Worm (Caenorhabditis elegans) whole organism, L1 larva: ENCODE results near the gene rpn-1.

ENCODE experiments used
- C16A3.4 ChIP-seq: fragments of 150-350 bp; optimal IDR thresholded peaks from 2 replicates; lab custom pipeline; 2014; ENCODE audit warnings: missing biosample characterization, missing genetic modification characterization
- Y116A8C.19 ChIP-seq: sonication (generic microtip); optimal IDR thresholded peaks from 2 replicates; lab custom pipeline; 2016; ENCODE audit warnings: missing compliant biosample characterization, missing genetic modification characterization, borderline replicate concordance
- aha-1 ChIP-seq: fragments of 150-350 bp; optimal IDR thresholded peaks from 2 replicates; lab custom pipeline; 2014; ENCODE audit warnings: missing biosample characterization, missing genetic modification characterization
- alr-1 ChIP-seq: fragments of 200-800 bp; sonication (Bioruptor generic); optimal IDR thresholded peaks from 2 replicates; lab custom pipeline; 2018; ENCODE audit warnings: borderline replicate concordance, mild to moderate bottlenecking, missing genetic modification characterization, missing compliant biosample characterization
- aly-2 ChIP-seq: fragments of 150-350 bp; optimal IDR thresholded peaks from 2 replicates; lab custom pipeline; 2014; ENCODE audit warnings: missing biosample characterization, missing genetic modification characterization
- blmp-1 ChIP-seq: fragments of 150-350 bp; optimal IDR thresholded peaks from 2 replicates; lab custom pipeline; 2014; ENCODE audit warnings: missing biosample characterization, missing genetic modification characterization
- ceh-8 ChIP-seq: fragments of 200-800 bp; sonication (Bioruptor generic); optimal IDR thresholded peaks from 2 replicates; lab custom pipeline; 2018; ENCODE audit warnings: mild to moderate bottlenecking, missing genetic modification characterization, moderate library complexity, missing compliant biosample characterization
- ceh-82 ChIP-seq, 3 experiments: fragments of 150-350 bp in 1 of 3; sonication (generic microtip) in 2 of 3; optimal IDR thresholded peaks; 2 replicates each; lab custom pipeline; 2014 to 2017; ENCODE audit warnings: missing biosample characterization in 3 of 3, missing genetic modification characterization in 3 of 3
- ceh-90 ChIP-seq: sonication (generic microtip); optimal IDR thresholded peaks from 2 replicates; lab custom pipeline; 2016; ENCODE audit warnings: missing genetic modification characterization, missing compliant biosample characterization
- ces-1 ChIP-seq: fragments of 150-350 bp; optimal IDR thresholded peaks from 2 replicates; lab custom pipeline; 2014; ENCODE audit warnings: missing biosample characterization, missing genetic modification reagents, missing genetic modification characterization
- dpl-1 ChIP-seq, 3 experiments: fragments of 150-350 bp in 2 of 3; sonication (generic microtip) in 1 of 3; optimal IDR thresholded peaks; 2 replicates each; lab custom pipeline; 2014 to 2017; ENCODE audit warnings: missing biosample characterization in 3 of 3, missing genetic modification characterization in 3 of 3, missing genetic modification reagents in 3 of 3
- dsc-1 ChIP-seq: sonication (generic microtip); optimal IDR thresholded peaks from 2 replicates; lab custom pipeline; 2016; ENCODE audit warnings: mild to moderate bottlenecking, missing genetic modification characterization, missing compliant biosample characterization
- efl-1 ChIP-seq, 4 experiments: fragments of 150-350 bp; optimal IDR thresholded peaks in 3 of 4; peaks in 1 of 4; 1 replicate in 1 of 4; 2 replicates in 3 of 4; lab custom pipeline; 2014; ENCODE audit warnings: missing biosample characterization in 2 of 4, missing genetic modification characterization in 2 of 4, missing genetic modification reagents in 2 of 4
- egl-13 ChIP-seq: sonication (generic microtip); optimal IDR thresholded peaks from 2 replicates; lab custom pipeline; 2016; ENCODE audit warnings: missing genotype, missing genetic modification reagents, missing genetic modification characterization, missing compliant biosample characterization
- egl-27 ChIP-seq, 2 experiments: fragments of 150-350 bp in 1 of 2; sonication (generic microtip); optimal IDR thresholded peaks; 3 replicates each; lab custom pipeline; 2017 to 2018; ENCODE audit warnings: missing biosample characterization in 2 of 2, missing genetic modification characterization in 2 of 2, missing genetic modification reagents in 2 of 2
- elt-2 ChIP-seq: sonication (generic microtip); optimal IDR thresholded peaks from 2 replicates; lab custom pipeline; 2016; ENCODE audit warnings: missing genetic modification characterization, mild to moderate bottlenecking, inconsistent platforms, missing compliant biosample characterization, missing genetic modification reagents
- elt-3 ChIP-seq, 6 experiments: fragments of 150-350 bp in 1 of 6; sonication (generic microtip); optimal IDR thresholded peaks; 2 replicates each; lab custom pipeline; 2017 to 2018; ENCODE audit warnings: missing biosample characterization in 6 of 6, missing genetic modification characterization in 6 of 6, inconsistent platforms in 1 of 6
- ets-5 ChIP-seq: fragments of 200-800 bp; sonication (Bioruptor generic); IDR thresholded peaks from 2 replicates; pipeline ENCODE4 v1.3.6; 2022; ENCODE audit warnings: missing genetic modification characterization, missing compliant biosample characterization
- fkh-4 ChIP-seq: sonication (generic microtip); optimal IDR thresholded peaks from 2 replicates; lab custom pipeline; 2016; ENCODE audit warnings: missing compliant biosample characterization, missing genetic modification characterization, borderline replicate concordance
- fkh-8 ChIP-seq: sonication (generic microtip); optimal IDR thresholded peaks from 2 replicates; lab custom pipeline; 2016; ENCODE audit warnings: mild to moderate bottlenecking, missing genetic modification characterization, missing compliant biosample characterization
- fos-1 ChIP-seq: fragments of 150-350 bp; optimal IDR thresholded peaks from 2 replicates; lab custom pipeline; 2014; ENCODE audit warnings: missing biosample characterization, missing genetic modification characterization
- grh-1 ChIP-seq: fragments of 200-800 bp; sonication (Bioruptor generic); IDR thresholded peaks from 2 replicates; pipeline ENCODE4 v1.3.6; 2022; ENCODE audit warnings: missing genetic modification reagents, missing genetic modification characterization, missing compliant biosample characterization
- jun-1 ChIP-seq: fragments of 150-350 bp; optimal IDR thresholded peaks from 2 replicates; lab custom pipeline; 2014; ENCODE audit warnings: missing biosample characterization, missing genetic modification reagents, missing genetic modification characterization
- lin-14 ChIP-seq: fragments of 200-800 bp; sonication (Bioruptor generic); optimal IDR thresholded peaks from 2 replicates; lab custom pipeline; 2018; ENCODE audit warnings: mild to moderate bottlenecking, missing genetic modification characterization, moderate library complexity, missing compliant biosample characterization
- lin-15B ChIP-seq: fragments of 150-350 bp; sonication (generic microtip); optimal IDR thresholded peaks from 3 replicates; lab custom pipeline; 2014; ENCODE audit warnings: missing biosample characterization, missing genetic modification characterization
- lir-3 ChIP-seq: sonication (generic microtip); optimal IDR thresholded peaks from 2 replicates; lab custom pipeline; 2016; ENCODE audit warnings: mild to moderate bottlenecking, missing genetic modification characterization, moderate library complexity, missing compliant biosample characterization; ENCODE audit not compliant: poor library complexity
- lsy-2 ChIP-seq, 2 experiments: fragments of 150-350 bp; optimal IDR thresholded peaks; 2 replicates each; lab custom pipeline; 2014; ENCODE audit warnings: missing biosample characterization in 2 of 2, missing genetic modification characterization in 2 of 2
- mab-9 ChIP-seq: fragments of 200-800 bp; sonication (Bioruptor generic); IDR thresholded peaks from 2 replicates; pipeline ENCODE4 v1.3.6; 2022; ENCODE audit warnings: missing genetic modification reagents, missing genetic modification characterization, missing compliant biosample characterization
- mef-2 ChIP-seq: fragments of 150-350 bp; optimal IDR thresholded peaks from 2 replicates; lab custom pipeline; 2014; ENCODE audit warnings: missing biosample characterization, missing genetic modification characterization
- nhr-11 ChIP-seq: fragments of 150-350 bp; optimal IDR thresholded peaks from 2 replicates; lab custom pipeline; 2014; ENCODE audit warnings: missing biosample characterization, missing genetic modification characterization
- nhr-12 ChIP-seq: sonication (generic microtip); optimal IDR thresholded peaks from 2 replicates; lab custom pipeline; 2017; ENCODE audit warnings: missing biosample characterization, missing genetic modification characterization
- nhr-237 ChIP-seq: fragments of 150-350 bp; optimal IDR thresholded peaks from 2 replicates; lab custom pipeline; 2014; ENCODE audit warnings: missing biosample characterization, missing genetic modification characterization
- nhr-28 ChIP-seq: fragments of 150-350 bp; optimal IDR thresholded peaks from 2 replicates; lab custom pipeline; 2014; ENCODE audit warnings: missing biosample characterization, missing genetic modification characterization
- nhr-47 ChIP-seq: sonication (generic microtip); optimal IDR thresholded peaks from 2 replicates; lab custom pipeline; 2016; ENCODE audit warnings: mild to moderate bottlenecking, missing genetic modification characterization, moderate library complexity, missing compliant biosample characterization
- nhr-71 ChIP-seq: sonication (generic microtip); optimal IDR thresholded peaks from 2 replicates; lab custom pipeline; 2016; ENCODE audit warnings: mild to moderate bottlenecking, missing genetic modification characterization, moderate library complexity, missing compliant biosample characterization
- nhr-76 ChIP-seq: sonication (generic microtip); optimal IDR thresholded peaks from 2 replicates; lab custom pipeline; 2017; ENCODE audit warnings: missing biosample characterization, missing genetic modification characterization
- nhr-85 ChIP-seq: sonication (generic microtip); peaks from one replicate; lab custom pipeline; 2016; ENCODE audit warnings: missing genetic modification characterization, inconsistent platforms, missing compliant biosample characterization
- nhr-90 ChIP-seq: sonication (generic microtip); optimal IDR thresholded peaks from 2 replicates; lab custom pipeline; 2016; ENCODE audit warnings: mild to moderate bottlenecking, missing genetic modification characterization, missing compliant biosample characterization; ENCODE audit not compliant: poor library complexity
- pag-3 ChIP-seq: sonication (generic microtip); optimal IDR thresholded peaks from 2 replicates; lab custom pipeline; 2017; ENCODE audit warnings: missing genetic modification characterization, mild to moderate bottlenecking, missing compliant biosample characterization, antibody characterized with exemption, borderline replicate concordance; ENCODE audit not compliant: insufficient read depth
- pqm-1 ChIP-seq: sonication (generic microtip); optimal IDR thresholded peaks from 3 replicates; lab custom pipeline; 2017; ENCODE audit warnings: missing biosample characterization, missing genetic modification characterization
- rnt-1 ChIP-seq: sonication (generic microtip); optimal IDR thresholded peaks from 2 replicates; lab custom pipeline; 2016; ENCODE audit warnings: mild to moderate bottlenecking, missing genetic modification characterization, moderate library complexity, missing compliant biosample characterization
- sox-4 ChIP-seq: sonication (generic microtip); optimal IDR thresholded peaks from 2 replicates; lab custom pipeline; 2016; ENCODE audit warnings: missing genetic modification characterization, missing compliant biosample characterization
- swsn-7 ChIP-seq: sonication (generic microtip); optimal IDR thresholded peaks from 2 replicates; lab custom pipeline; 2016; ENCODE audit warnings: missing genetic modification characterization, missing compliant biosample characterization
- unc-130 ChIP-seq: fragments of 150-350 bp; optimal IDR thresholded peaks from 2 replicates; lab custom pipeline; 2017; ENCODE audit warnings: missing biosample characterization, missing genetic modification characterization, inconsistent platforms
- unc-30 ChIP-seq: sonication (generic microtip); optimal IDR thresholded peaks from 2 replicates; lab custom pipeline; 2017; ENCODE audit warnings: missing biosample characterization, missing genetic modification characterization
- xbp-1 ChIP-seq: sonication (generic microtip); optimal IDR thresholded peaks from 2 replicates; lab custom pipeline; 2016; ENCODE audit warnings: missing genetic modification characterization, missing compliant biosample characterization
- zip-4 ChIP-seq: fragments of 200-800 bp; sonication (Bioruptor generic); optimal IDR thresholded peaks from 2 replicates; lab custom pipeline; 2018; ENCODE audit warnings: mild to moderate bottlenecking, missing genetic modification characterization, moderate library complexity, missing compliant biosample characterization
- ztf-11 ChIP-seq, 2 experiments: sonication (generic microtip); optimal IDR thresholded peaks; 2 replicates each; lab custom pipeline; 2016 to 2017; ENCODE audit warnings: missing genetic modification characterization in 2 of 2, missing biosample characterization in 1 of 2, missing compliant biosample characterization in 1 of 2

The rpn-1 gene

DNA sequence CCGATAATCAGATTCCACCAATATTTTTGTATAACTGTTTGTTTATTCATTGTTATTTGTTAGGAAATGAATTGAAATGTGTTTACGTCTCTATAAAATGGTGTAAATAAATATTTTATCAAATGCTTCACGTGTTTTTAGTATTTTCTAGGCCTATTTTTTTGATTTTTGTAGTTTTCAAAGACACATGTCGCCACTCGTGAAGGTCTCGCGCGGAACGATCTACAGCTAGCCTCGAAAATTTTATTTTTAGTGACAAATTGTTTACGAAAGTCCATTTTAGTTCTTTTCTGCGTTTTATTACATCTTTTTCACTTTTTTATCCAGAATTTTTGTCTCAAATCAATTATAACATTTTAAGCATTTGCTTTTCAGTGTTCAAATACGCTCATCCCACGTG lies 6.1 kb downstream of the rpn-1 start, which contains the start of gene T22D1.5:
TSS of gene T22D1.5 (plus strand) at position 376 of the 400 bp plus-strand sequence.
- TF ChIP-seq ztf-11 (tag; optimal IDR thresholded peaks at IDR 0.05; lab: Kevin White, UChicago) (no peak), rnt-1 (no peak), nhr-28 (no peak), nhr-76 (tag; lab: Kevin White, UChicago) (no peak), alr-1 (no peak), egl-27 (tag; optimal IDR thresholded peaks at IDR 0.05; lab: Kevin White, UChicago) (no peak), blmp-1 (tag; lab: Kevin White, UChicago) (no peak), efl-1 (optimal IDR thresholded peaks at IDR 0.05; lab: Kevin White, UChicago) (no peak), efl-1 (GFP tag; optimal IDR thresholded peaks at IDR 0.05 in 1 of 2; lab: Kevin White, UChicago) (no peak), fos-1 (tag; lab: Kevin White, UChicago) (no peak), nhr-12 (tag; lab: Kevin White, UChicago) (no peak), nhr-47 (tag; lab: Kevin White, UChicago) (no peak), fkh-4 (tag; lab: Kevin White, UChicago) (no peak), lin-15B (tag; lab: Kevin White, UChicago) (no peak), lsy-2 (tag; optimal IDR thresholded peaks at IDR 0.05; lab: Kevin White, UChicago) (no peak), pag-3 (tag; lab: Kevin White, UChicago) (no peak), elt-3 (tag; optimal IDR thresholded peaks at IDR 0.05; lab: Kevin White, UChicago) (no peak), nhr-85 (tag; lab: Kevin White, UChicago) (no peak)

DNA sequence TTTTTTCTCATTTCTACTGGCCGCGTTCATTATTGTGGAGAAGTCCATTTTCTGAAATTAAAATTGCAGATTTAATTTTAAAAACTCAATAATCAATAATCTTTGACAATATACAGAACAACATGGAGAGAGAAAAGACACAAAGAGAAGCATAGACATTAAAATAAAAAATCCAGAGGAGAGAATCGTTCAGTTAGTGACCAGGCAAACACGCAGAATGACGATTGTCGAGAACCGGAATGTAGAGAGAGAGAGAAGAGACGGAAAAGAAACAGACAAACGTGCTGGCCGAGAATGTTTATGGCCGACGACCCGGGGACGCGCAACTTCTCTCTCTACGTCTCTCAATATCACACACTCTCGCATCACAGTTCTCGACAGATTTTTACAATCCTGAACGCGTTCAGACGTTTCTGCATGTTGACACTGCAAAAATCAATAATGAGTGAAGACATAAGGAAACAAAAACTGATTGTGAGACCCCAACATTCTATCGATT lies 22.1 kb downstream of the rpn-1 start, which contains the start of the genes T05A12.3 and T05A12.4:
TSS of gene T05A12.3 (minus strand) at position 51 of the 499 bp plus-strand sequence.
TSS of gene T05A12.4 (plus strand) at position 348 of the 499 bp plus-strand sequence.
- TF ChIP-seq ets-5 (GFP tag; lab: Robert Waterston, UW) (no peak), elt-3 (tag; optimal IDR thresholded peaks at IDR 0.05; lab: Kevin White, UChicago) (no peak), pqm-1 (tag; lab: Kevin White, UChicago) (no peak), nhr-11 (no peak), ces-1 (no peak), unc-30 (tag; lab: Kevin White, UChicago) (no peak), nhr-28 (no peak), egl-13 (tag; lab: Kevin White, UChicago) (no peak), lsy-2 (tag; optimal IDR thresholded peaks at IDR 0.05; lab: Kevin White, UChicago) (no peak), efl-1 (optimal IDR thresholded peaks at IDR 0.05; lab: Kevin White, UChicago) (peak; percentile 56 to 57), efl-1 (GFP tag; optimal IDR thresholded peaks at IDR 0.05 in 1 of 2; lab: Kevin White, UChicago) (peak; percentile 32 to 87), nhr-71 (tag; lab: Kevin White, UChicago) (no peak), fkh-8 (tag; lab: Kevin White, UChicago) (no peak), ceh-90 (tag; lab: Kevin White, UChicago) (no peak), swsn-7 (tag; lab: Kevin White, UChicago) (peak; percentile 12), mef-2 (tag; lab: Kevin White, UChicago) (no peak), elt-2 (tag; lab: Kevin White, UChicago) (no peak), ceh-82 (tag; optimal IDR thresholded peaks at IDR 0.05; lab: Kevin White, UChicago) (peak in 2 of 3 experiments; percentile 1 to 34), nhr-76 (tag; lab: Kevin White, UChicago) (no peak), dsc-1 (tag; lab: Kevin White, UChicago) (no peak), zip-4 (no peak), xbp-1 (tag; lab: Kevin White, UChicago) (peak; percentile 31), egl-27 (tag; optimal IDR thresholded peaks at IDR 0.05; lab: Kevin White, UChicago) (no peak), nhr-90 (tag; lab: Kevin White, UChicago) (no peak), C16A3.4 (peak; percentile 22), nhr-85 (tag; lab: Kevin White, UChicago) (no peak), lin-14 (GFP tag; lab: Kevin White, UChicago) (no peak), unc-130 (tag; lab: Kevin White, UChicago) (no peak), pag-3 (tag; lab: Kevin White, UChicago) (no peak), aly-2 (tag; lab: Kevin White, UChicago) (no peak), nhr-47 (tag; lab: Kevin White, UChicago) (no peak), aha-1 (tag; lab: Kevin White, UChicago) (no peak), lir-3 (tag; lab: Kevin White, UChicago) (no peak), dpl-1 (GFP tag; optimal IDR thresholded peaks at IDR 0.05; lab: Kevin White, UChicago) (peak in 2 of 3 experiments; percentile 38 to 40), grh-1 (peak; percentile 15; the same call in 1 of the 2 replicates), mab-9 (no peak), sox-4 (no peak), nhr-237 (tag; lab: Kevin White, UChicago) (no peak), ceh-8 (no peak), Y116A8C.19 (no peak), jun-1 (tag; lab: Kevin White, UChicago) (peak; percentile 55)
